Worm (Caenorhabditis elegans) whole organism, young adult: ENCODE data around the gene srw-29.

Source experiments
- B0019.2 ChIP-seq: fragments of 200-800 bp; sonication (Bioruptor generic); conservative IDR thresholded peaks from 2 replicates; pipeline ENCODE4 v1.3.6; 2022; ENCODE audit warnings: missing genetic modification reagents, missing genetic modification characterization, missing compliant biosample characterization
- B0035.1 ChIP-seq: sonication (generic microtip); optimal IDR thresholded peaks from 2 replicates; lab custom pipeline; 2016; ENCODE audit warnings: missing genetic modification characterization, mild to moderate bottlenecking, missing compliant biosample characterization, missing genotype, missing genetic modification reagents
- B0336.3 ChIP-seq: fragments of 200-800 bp; sonication (Bioruptor generic); IDR thresholded peaks from 2 replicates; pipeline ENCODE4 v1.3.6; 2022; ENCODE audit warnings: missing genetic modification characterization, missing compliant biosample characterization
- F10E7.11 ChIP-seq: sonication (generic microtip); optimal IDR thresholded peaks from 2 replicates; lab custom pipeline; 2017; ENCODE audit warnings: mild to moderate bottlenecking, missing genetic modification characterization, moderate library complexity, missing compliant biosample characterization
- F57C9.4 ChIP-seq: sonication (generic microtip); optimal IDR thresholded peaks from 2 replicates; lab custom pipeline; 2017; ENCODE audit warnings: mild to moderate bottlenecking, missing genetic modification characterization, missing compliant biosample characterization
- K12H6.12 ChIP-seq: fragments of 200-800 bp; sonication (Bioruptor generic); optimal IDR thresholded peaks from 2 replicates; lab custom pipeline; 2018; ENCODE audit warnings: mild to moderate bottlenecking, missing genetic modification characterization, missing compliant biosample characterization
- Y95B8A.8 ChIP-seq: fragments of 200-800 bp; sonication (Bioruptor generic); IDR thresholded peaks from 2 replicates; pipeline ENCODE4 v1.3.6; 2022; ENCODE audit warnings: missing genetic modification reagents, missing genetic modification characterization, missing compliant biosample characterization
- cebp-1 ChIP-seq, 2 experiments: fragments of 200-800 bp in 1 of 2; sonication (Bioruptor generic) in 1 of 2; sonication (generic microtip) in 1 of 2; IDR thresholded peaks in 1 of 2; optimal IDR thresholded peaks in 1 of 2; 2 replicates each; pipeline versions ENCODE4 v1.3.6 to Lab custom; 2017 to 2022; ENCODE audit warnings: missing compliant biosample characterization in 2 of 2, missing genetic modification characterization in 2 of 2, mild to moderate bottlenecking in 1 of 2, missing genetic modification reagents in 1 of 2, moderate library complexity in 1 of 2
- ceh-40 ChIP-seq: fragments of 200-800 bp; sonication (Bioruptor generic); IDR thresholded peaks from 2 replicates; pipeline ENCODE4 v1.3.6; 2022; ENCODE audit warnings: missing genetic modification characterization, missing compliant biosample characterization
- ceh-58 ChIP-seq: fragments of 200-800 bp; sonication (Bioruptor generic); IDR thresholded peaks from 2 replicates; pipeline ENCODE4 v1.3.6; 2022; ENCODE audit warnings: missing genetic modification characterization, missing compliant biosample characterization
- ceh-79 ChIP-seq: sonication (generic microtip); optimal IDR thresholded peaks from 2 replicates; lab custom pipeline; 2017; ENCODE audit warnings: mild to moderate bottlenecking, missing genetic modification characterization, missing compliant biosample characterization
- ceh-91 ChIP-seq: fragments of 200-800 bp; sonication (Bioruptor generic); IDR thresholded peaks from 2 replicates; pipeline ENCODE4 v1.3.6; 2022; ENCODE audit warnings: missing genetic modification reagents, missing genetic modification characterization, missing compliant biosample characterization
- die-1 ChIP-seq: sonication (generic microtip); optimal IDR thresholded peaks from 2 replicates; lab custom pipeline; 2016; ENCODE audit warnings: missing genotype, mild to moderate bottlenecking, missing genetic modification characterization, missing compliant biosample characterization
- dpff-1 ChIP-seq: sonication (generic microtip); optimal IDR thresholded peaks from 2 replicates; lab custom pipeline; 2017; ENCODE audit warnings: mild to moderate bottlenecking, missing genetic modification characterization, missing compliant biosample characterization
- egl-18 ChIP-seq: fragments of 200-800 bp; sonication (Bioruptor generic); IDR thresholded peaks from 2 replicates; pipeline ENCODE4 v1.3.6; 2022; ENCODE audit warnings: missing genetic modification reagents, missing genetic modification characterization, missing compliant biosample characterization
- ets-4 ChIP-seq: fragments of 200-800 bp; sonication (Bioruptor generic); optimal IDR thresholded peaks from 2 replicates; lab custom pipeline; 2018; ENCODE audit warnings: mild to moderate bottlenecking, missing genetic modification characterization, missing compliant biosample characterization
- fkh-3 ChIP-seq: sonication (generic microtip); optimal IDR thresholded peaks from 2 replicates; lab custom pipeline; 2016; ENCODE audit warnings: mild to moderate bottlenecking, missing genetic modification characterization, missing compliant biosample characterization
- gei-17 ChIP-seq: fragments of 200-800 bp; sonication (Bioruptor generic); optimal IDR thresholded peaks from 2 replicates; lab custom pipeline; 2018; ENCODE audit warnings: mild to moderate bottlenecking, missing genetic modification characterization, missing compliant biosample characterization
- hlh-12 ChIP-seq: sonication (generic microtip); optimal IDR thresholded peaks from 2 replicates; lab custom pipeline; 2016; ENCODE audit warnings: missing genetic modification characterization, missing compliant biosample characterization
- hlh-26 ChIP-seq: fragments of 200-800 bp; sonication (Bioruptor generic); conservative IDR thresholded peaks from 2 replicates; pipeline ENCODE4 v1.3.6; 2022; ENCODE audit warnings: missing genetic modification reagents, missing genetic modification characterization, missing compliant biosample characterization
- hmg-1.2 ChIP-seq: fragments of 200-800 bp; sonication (Bioruptor generic); IDR thresholded peaks from 2 replicates; pipeline ENCODE4 v1.3.6; 2022; ENCODE audit warnings: missing genetic modification reagents, missing genetic modification characterization, missing compliant biosample characterization
- lag-1 ChIP-seq: fragments of 200-800 bp; sonication (Bioruptor generic); IDR thresholded peaks from 2 replicates; pipeline ENCODE4 v1.3.6; 2022; ENCODE audit warnings: missing genetic modification reagents, missing genetic modification characterization, missing compliant biosample characterization
- lin-26 ChIP-seq: fragments of 200-800 bp; sonication (Bioruptor generic); IDR thresholded peaks from 2 replicates; pipeline ENCODE4 v1.3.6; 2022; ENCODE audit warnings: missing genetic modification reagents, missing genetic modification characterization, missing compliant biosample characterization
- lsl-1 ChIP-seq: fragments of 200-800 bp; sonication (Bioruptor generic); optimal IDR thresholded peaks from 2 replicates; lab custom pipeline; 2018; ENCODE audit warnings: mild to moderate bottlenecking, missing genetic modification characterization, moderate library complexity, missing compliant biosample characterization
- madf-6 ChIP-seq: fragments of 200-800 bp; sonication (Bioruptor generic); IDR thresholded peaks from 2 replicates; pipeline ENCODE4 v1.3.6; 2022; ENCODE audit warnings: missing genetic modification reagents, missing genetic modification characterization, missing compliant biosample characterization
- mxl-1 ChIP-seq: sonication (generic microtip); optimal IDR thresholded peaks from 2 replicates; lab custom pipeline; 2016; ENCODE audit warnings: missing genetic modification characterization, missing compliant biosample characterization
- nfya-1 ChIP-seq: sonication (generic microtip); optimal IDR thresholded peaks from 2 replicates; lab custom pipeline; 2017; ENCODE audit warnings: antibody characterized with exemption, missing compliant biosample characterization, missing genetic modification characterization, borderline replicate concordance; ENCODE audit not compliant: insufficient read depth
- nfya-2 ChIP-seq: fragments of 200-800 bp; sonication (Bioruptor generic); IDR thresholded peaks from 2 replicates; pipeline ENCODE4 v1.3.6; 2022; ENCODE audit warnings: missing genetic modification reagents, missing genetic modification characterization, missing compliant biosample characterization
- nhr-179 ChIP-seq: sonication (generic microtip); optimal IDR thresholded peaks from 2 replicates; lab custom pipeline; 2016; ENCODE audit warnings: mild to moderate bottlenecking, missing genetic modification characterization, missing compliant biosample characterization
- nhr-80 ChIP-seq: sonication (generic microtip); optimal IDR thresholded peaks from 2 replicates; lab custom pipeline; 2016; ENCODE audit warnings: missing genetic modification characterization, missing compliant biosample characterization
- rec-8 ChIP-seq, 2 experiments: sonication (generic microtip); optimal IDR thresholded peaks; 2 replicates each; lab custom pipeline; 2016; ENCODE audit warnings: mild to moderate bottlenecking in 2 of 2, missing genetic modification characterization in 2 of 2, missing genetic modification reagents in 2 of 2, missing genotype in 2 of 2, missing biosample characterization in 1 of 2, missing compliant biosample characterization in 1 of 2, moderate library complexity in 1 of 2
- rpc-1 ChIP-seq, 2 experiments: fragments of 150-350 bp in 1 of 2; sonication (generic microtip) in 1 of 2; optimal IDR thresholded peaks; 2 replicates each; lab custom pipeline; 2014 to 2018; ENCODE audit warnings: missing biosample characterization in 1 of 2, missing genetic modification characterization in 1 of 2, missing genetic modification reagents in 1 of 2, missing genotype in 1 of 2
- sdz-38 ChIP-seq: sonication (generic microtip); optimal IDR thresholded peaks from 2 replicates; lab custom pipeline; 2016; ENCODE audit warnings: missing genotype, missing genetic modification characterization, missing compliant biosample characterization
- snpc-4 ChIP-seq, 5 experiments: fragments of 150-350 bp in 1 of 5; sonication (generic microtip) in 4 of 5; optimal IDR thresholded peaks; 2 replicates each; lab custom pipeline; 2014 to 2018; ENCODE audit warnings: missing genetic modification characterization in 5 of 5, missing biosample characterization in 3 of 5, antibody characterized with exemption in 2 of 5, mild to moderate bottlenecking in 2 of 5, missing compliant biosample characterization in 2 of 5, missing genotype in 2 of 5, moderate library complexity in 2 of 5, missing genetic modification reagents in 1 of 5
- tbp1 ChIP-seq: fragments of 200-800 bp; sonication (Bioruptor generic); optimal IDR thresholded peaks from 2 replicates; lab custom pipeline; 2018; ENCODE audit warnings: mild to moderate bottlenecking, missing genetic modification characterization, missing compliant biosample characterization
- tlf-1 ChIP-seq: fragments of 200-800 bp; sonication (Bioruptor generic); optimal IDR thresholded peaks from 2 replicates; lab custom pipeline; 2018; ENCODE audit warnings: mild to moderate bottlenecking, missing genetic modification characterization, missing compliant biosample characterization
- unc-130 ChIP-seq: sonication (generic microtip); optimal IDR thresholded peaks from 2 replicates; lab custom pipeline; 2016; ENCODE audit warnings: missing genetic modification reagents, missing genetic modification characterization, missing compliant biosample characterization
- unc-62 ChIP-seq: fragments of 150-350 bp; optimal IDR thresholded peaks from 2 replicates; lab custom pipeline; 2014; ENCODE audit warnings: missing biosample characterization, missing genetic modification reagents, missing genetic modification characterization
- ztf-18 ChIP-seq: sonication (generic microtip); optimal IDR thresholded peaks from 2 replicates; lab custom pipeline; 2016; ENCODE audit warnings: missing genotype, mild to moderate bottlenecking, missing genetic modification characterization, missing compliant biosample characterization

Gene srw-29

DNA sequence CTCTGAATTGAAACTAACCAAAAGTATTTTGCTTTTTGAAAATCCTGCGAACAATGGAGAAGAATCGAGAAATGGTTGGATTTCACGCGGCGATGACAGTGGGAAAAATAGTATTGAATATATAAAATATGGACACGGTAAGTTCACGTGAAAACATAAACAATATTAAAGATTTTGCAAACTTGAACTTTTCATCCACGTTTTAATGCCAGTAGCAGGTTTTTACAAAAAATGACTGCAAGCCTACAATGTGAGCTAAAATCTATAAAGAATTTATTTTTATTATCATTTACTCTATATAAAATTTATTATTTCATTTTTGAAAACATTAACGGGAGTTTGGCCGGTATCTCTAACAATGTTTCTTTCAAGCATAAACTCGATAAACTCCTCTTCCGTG is 5.2 kb upstream of the srw-29 start, which contains the start of gene F26D2.10:
Gene F26D2.10, minus strand, starts transcription at position 101 of the 400 bp plus-strand sequence.
- no peak for TF ChIP-seq fkh-3 (tag; lab: Kevin White, UChicago)
- TF ChIP-seq dpff-1 (tag; lab: Kevin White, UChicago): no peak
- no peak for TF ChIP-seq ceh-40 (GFP tag; lab: Robert Waterston, UW)
- TF ChIP-seq tbp1: no peak
- TF ChIP-seq ceh-79 (tag; lab: Kevin White, UChicago): no peak
- no peak for TF ChIP-seq lag-1 (GFP tag; lab: Robert Waterston, UW)
- TF ChIP-seq ceh-91 (GFP tag; lab: Robert Waterston, UW): no peak
- no peak for TF ChIP-seq ceh-58 (GFP tag; lab: Robert Waterston, UW)
- no peak for TF ChIP-seq lin-26 (GFP tag; lab: Robert Waterston, UW)
- no peak for TF ChIP-seq lsl-1
- no peak for TF ChIP-seq egl-18
- no peak for TF ChIP-seq hmg-1.2 (GFP tag; lab: Robert Waterston, UW)
- no peak for TF ChIP-seq F57C9.4 (tag; lab: Kevin White, UChicago)
- no peak for TF ChIP-seq hlh-12
- TF ChIP-seq unc-130: no peak
- TF ChIP-seq die-1 (tag; lab: Kevin White, UChicago): no peak
- TF ChIP-seq B0035.1 (tag; lab: Kevin White, UChicago): no peak
- TF ChIP-seq cebp-1 (GFP tag; IDR thresholded peaks at IDR 0.05; lab: Robert Waterston, UW): no peak
- TF ChIP-seq cebp-1 (tag; optimal IDR thresholded peaks at IDR 0.05; lab: Kevin White, UChicago): no peak
- no peak for TF ChIP-seq tlf-1
- no peak for TF ChIP-seq K12H6.12 (tag; lab: Kevin White, UChicago)

DNA sequence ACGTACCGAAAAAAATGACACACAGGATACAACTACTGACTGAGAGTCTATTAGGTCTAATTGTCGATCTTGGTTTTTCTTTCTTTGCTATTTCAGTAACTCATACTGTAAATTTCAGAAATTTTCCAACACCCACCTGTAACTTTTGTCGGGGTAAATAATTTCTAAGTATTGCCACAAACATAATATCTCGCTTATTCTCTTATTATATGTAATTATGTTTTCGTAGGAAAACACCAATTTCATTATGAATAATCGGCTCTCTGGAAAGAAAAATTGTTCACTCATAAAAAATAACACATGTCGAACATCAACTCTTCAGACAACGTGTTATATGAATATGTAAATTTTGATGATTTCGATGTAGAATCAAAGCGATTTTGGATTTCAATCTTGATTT is 3.6 kb downstream of the srw-29 start, which contains the start of gene srw-48:
Gene srw-48, plus strand, starts transcription at position 301 of the 400 bp plus-strand sequence.
- TF ChIP-seq rec-8 (tag; optimal IDR thresholded peaks at IDR 0.05; lab: Kevin White, UChicago) (no peak), rpc-1 (optimal IDR thresholded peaks at IDR 0.05; lab: Kevin White, UChicago) (no peak), rpc-1 (tag; optimal IDR thresholded peaks at IDR 0.05; lab: Kevin White, UChicago) (no peak), fkh-3 (tag; lab: Kevin White, UChicago) (no peak), F10E7.11 (tag; lab: Kevin White, UChicago) (no peak), B0019.2 (GFP tag; lab: Robert Waterston, UW) (no peak), mxl-1 (tag; lab: Kevin White, UChicago) (no peak), B0336.3 (GFP tag; lab: Robert Waterston, UW) (no peak), madf-6 (no peak), nhr-80 (no peak), unc-62 (GFP tag; lab: Kevin White, UChicago) (no peak)

DNA sequence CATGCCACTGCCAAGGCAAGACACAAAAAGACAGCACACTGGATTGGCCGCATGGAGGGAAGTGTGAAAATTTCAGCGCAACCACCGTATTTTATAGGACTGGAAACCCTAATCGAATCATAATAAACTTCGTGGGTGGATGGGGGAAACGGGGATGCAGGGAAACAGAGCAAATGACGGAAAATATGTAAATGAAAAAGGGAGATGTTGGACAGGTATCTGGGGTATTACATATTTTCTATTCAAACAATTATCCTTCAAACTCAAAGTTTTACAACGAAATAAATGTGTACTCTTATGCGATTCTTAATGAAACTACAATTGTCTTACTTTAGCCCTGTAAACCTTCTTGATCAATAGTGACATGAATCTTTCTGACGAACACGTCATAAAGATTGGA is 4.6 kb downstream of the srw-29 start, which contains the start of gene F26D2.16:
Gene F26D2.16, minus strand, starts transcription at position 101 of the 400 bp plus-strand sequence.
- TF ChIP-seq ztf-18 (tag; lab: Kevin White, UChicago) (no peak), dpff-1 (tag; lab: Kevin White, UChicago) (no peak), sdz-38 (tag; lab: Kevin White, UChicago) (no peak), snpc-4 (GFP tag; optimal IDR thresholded peaks at IDR 0.05; lab: Kevin White, UChicago) (no peak), snpc-4 (tag; optimal IDR thresholded peaks at IDR 0.05; lab: Kevin White, UChicago) (no peak), hlh-26 (no peak), gei-17 (GFP tag; lab: Kevin White, UChicago) (no peak), ets-4 (GFP tag; lab: Kevin White, UChicago) (no peak), rec-8 (tag; optimal IDR thresholded peaks at IDR 0.05; lab: Kevin White, UChicago) (no peak), Y95B8A.8 (GFP tag; lab: Robert Waterston, UW) (no peak), unc-130 (no peak), nhr-179 (tag; lab: Kevin White, UChicago) (no peak), nfya-2 (GFP tag; lab: Robert Waterston, UW) (no peak), F10E7.11 (tag; lab: Kevin White, UChicago) (no peak), nfya-1 (tag; lab: Kevin White, UChicago) (no peak)
- TF ChIP-seq, all 124 proteins: peak for 0
